Fruit fly (Drosophila melanogaster) whole organism, adult: ENCODE results near the gene pie.
A peak's percentile ranks its signal among the peaks of the same experiment; 100 is the strongest.

Source experiments
- CG11617 ChIP-seq: fragments of 200-800 bp; sonication (Bioruptor generic); optimal IDR thresholded peaks from 2 replicates; lab custom pipeline; 2017; ENCODE audit warnings: mild to moderate bottlenecking, missing biosample characterization, missing genetic modification reagents, missing genetic modification characterization
- CG12768 ChIP-seq: fragments of 200-800 bp; sonication (Bioruptor generic); optimal IDR thresholded peaks from 2 replicates; lab custom pipeline; 2017; ENCODE audit warnings: missing biosample characterization, missing genetic modification characterization, mild to moderate bottlenecking, moderate library complexity, missing genetic modification reagents
- CG14711 ChIP-seq: fragments of 200-800 bp; sonication (Bioruptor generic); optimal IDR thresholded peaks from 2 replicates; lab custom pipeline; 2018; ENCODE audit warnings: missing biosample characterization, mild to moderate bottlenecking, missing genetic modification characterization, moderate library complexity
- CG1620 ChIP-seq: fragments of 200-800 bp; sonication (Bioruptor generic); optimal IDR thresholded peaks from 2 replicates; lab custom pipeline; 2016; ENCODE audit warnings: missing biosample characterization, missing genetic modification characterization
- CG33017 ChIP-seq: fragments of 200-800 bp; sonication (Bioruptor generic); optimal IDR thresholded peaks from 2 replicates; lab custom pipeline; 2018; ENCODE audit warnings: missing biosample characterization, mild to moderate bottlenecking, missing genetic modification characterization, moderate library complexity
- CG5204 ChIP-seq: fragments of 200-800 bp; sonication (Bioruptor generic); optimal IDR thresholded peaks from 2 replicates; lab custom pipeline; 2016; ENCODE audit warnings: missing biosample characterization, missing genetic modification characterization
- CG7045 ChIP-seq: fragments of 200-800 bp; sonication (Bioruptor generic); optimal IDR thresholded peaks from 2 replicates; lab custom pipeline; 2017; ENCODE audit warnings: missing biosample characterization, mild to moderate bottlenecking, missing genetic modification characterization
- CG7101 ChIP-seq: fragments of 200-800 bp; sonication (Bioruptor generic); optimal IDR thresholded peaks from 2 replicates; lab custom pipeline; 2018; ENCODE audit warnings: missing biosample characterization, mild to moderate bottlenecking, missing genetic modification characterization, moderate library complexity
- Clk ChIP-seq: fragments of 200-800 bp; sonication (Bioruptor generic); optimal IDR thresholded peaks from 2 replicates; lab custom pipeline; 2017; ENCODE audit warnings: missing biosample characterization, missing genetic modification characterization
- Crg-1 ChIP-seq: fragments of 200-800 bp; sonication (Bioruptor generic); optimal IDR thresholded peaks from 2 replicates; lab custom pipeline; 2016; ENCODE audit warnings: missing biosample characterization, missing genetic modification characterization
- Hr96 ChIP-seq: fragments of 200-800 bp; sonication (Bioruptor generic); optimal IDR thresholded peaks from 2 replicates; lab custom pipeline; 2016; ENCODE audit warnings: missing biosample characterization, missing genetic modification characterization
- Mnt ChIP-seq: fragments of 200-800 bp; sonication (Bioruptor generic); optimal IDR thresholded peaks from 2 replicates; lab custom pipeline; 2016; ENCODE audit warnings: missing biosample characterization, mild to moderate bottlenecking, missing genetic modification characterization
- bab1 ChIP-seq: fragments of 200-800 bp; sonication (Bioruptor generic); optimal IDR thresholded peaks from 3 replicates; lab custom pipeline; 2019; ENCODE audit warnings: missing biosample characterization, mild to moderate bottlenecking, missing genetic modification characterization, moderate library complexity
- cic ChIP-seq: fragments of 200-800 bp; sonication (Bioruptor generic); optimal IDR thresholded peaks from 2 replicates; lab custom pipeline; 2017; ENCODE audit warnings: missing biosample characterization, mild to moderate bottlenecking, missing genetic modification characterization, moderate library complexity
- cnc ChIP-seq, 2 experiments: fragments of >200 bp; optimal IDR thresholded peaks; 2 replicates each; lab custom pipeline; 2017
- kay ChIP-seq: fragments of 200-800 bp; sonication (Bioruptor generic); peaks from one replicate; lab custom pipeline; 2016; ENCODE audit warnings: missing biosample characterization, missing genetic modification characterization, borderline replicate concordance
- ovo ChIP-seq: fragments of 200-800 bp; sonication (Bioruptor generic); optimal IDR thresholded peaks from 2 replicates; lab custom pipeline; 2016; ENCODE audit warnings: missing biosample characterization, missing genetic modification characterization
- pad ChIP-seq: fragments of 200-800 bp; sonication (Bioruptor generic); optimal IDR thresholded peaks from 3 replicates; lab custom pipeline; 2017; ENCODE audit warnings: missing biosample characterization, missing genetic modification characterization, mild to moderate bottlenecking, moderate library complexity, missing genetic modification reagents
- tj ChIP-seq: fragments of 200-800 bp; sonication (Bioruptor generic); optimal IDR thresholded peaks from 3 replicates; lab custom pipeline; 2017; ENCODE audit warnings: missing biosample characterization, mild to moderate bottlenecking, missing genetic modification characterization, moderate library complexity
- toe ChIP-seq: fragments of 200-800 bp; sonication (Bioruptor generic); optimal IDR thresholded peaks from 2 replicates; lab custom pipeline; 2016; ENCODE audit warnings: missing biosample characterization, missing genetic modification characterization

pie gene

dm6 chr2L:10387869-10388726 is 34.5 kb downstream of the pie start, which contains the start of gene da:
Gene da, plus strand, starts transcription at chr2L:10388105.
- TF ChIP-seq CG7101 (tag; lab: Kevin White, UChicago) (peak; percentile 62), ovo (GFP tag; lab: Kevin White, UChicago) (no peak), CG5204 (GFP tag; lab: Kevin White, UChicago) (no peak), CG12768 (GFP tag; lab: Kevin White, UChicago) (peak; percentile 52), cnc (optimal IDR thresholded peaks at IDR 0.05; lab: Kevin White, UChicago) (no peak), toe (no peak), bab1 (GFP tag; lab: Kevin White, UChicago) (peak; percentile 21), CG1620 (GFP tag; lab: Kevin White, UChicago) (peak; percentile 70), CG14711 (peak; percentile 63), Crg-1 (GFP tag; lab: Kevin White, UChicago) (peak; percentile 33), Clk (GFP tag; lab: Kevin White, UChicago) (no peak), Hr96 (GFP tag; lab: Kevin White, UChicago) (no peak), kay (GFP tag; lab: Kevin White, UChicago) (peak; percentile 99), Mnt (GFP tag; lab: Kevin White, UChicago) (peak; percentile 69), pad (GFP tag; lab: Kevin White, UChicago) (peak; percentile 28), CG7045 (GFP tag; lab: Kevin White, UChicago) (peak; percentile 53), CG11617 (peak; percentile 74), tj (GFP tag; lab: Kevin White, UChicago) (peak; percentile 30), cic (peak; percentile 45), CG33017 (peak; percentile 49)

DNA sequence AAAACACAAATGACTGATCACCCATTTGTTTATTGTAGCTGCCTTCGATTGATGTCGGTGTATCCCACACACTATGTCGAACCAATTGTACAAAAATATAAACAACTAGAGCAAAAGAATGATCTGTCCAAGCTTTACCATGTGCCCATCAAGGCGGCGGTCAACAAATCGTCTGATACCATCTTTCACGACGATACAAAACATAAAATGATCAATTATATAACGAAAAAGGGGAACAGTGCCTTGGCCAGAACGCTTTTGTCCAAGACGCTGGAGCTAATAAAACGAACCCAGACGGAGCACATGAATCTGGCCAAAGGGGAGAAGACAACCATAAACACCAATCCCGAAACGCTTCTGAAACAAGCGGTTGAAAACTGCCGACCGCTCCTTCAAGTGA is 35.8 kb downstream of the pie start:
- no peak for TF ChIP-seq CG12768 (GFP tag; lab: Kevin White, UChicago)
- no peak for TF ChIP-seq tj (GFP tag; lab: Kevin White, UChicago)
- TF ChIP-seq CG11617 = no peak
- TF ChIP-seq CG1620 (GFP tag; lab: Kevin White, UChicago) = no peak
- TF ChIP-seq Mnt (GFP tag; lab: Kevin White, UChicago) = no peak
- TF ChIP-seq pad (GFP tag; lab: Kevin White, UChicago) = no peak
- TF ChIP-seq Crg-1 (GFP tag; lab: Kevin White, UChicago) = no peak
- no peak for TF ChIP-seq CG14711

- TF ChIP-seq CG5204 (GFP tag; lab: Kevin White, UChicago) (no peak), CG7045 (GFP tag; lab: Kevin White, UChicago) (peak; percentile 74), CG11617 (peak; percentile 74), Crg-1 (GFP tag; lab: Kevin White, UChicago) (peak; percentile 21), pad (GFP tag; lab: Kevin White, UChicago) (peak; percentile 37), ovo (GFP tag; lab: Kevin White, UChicago) (no peak), CG14711 (peak; percentile 59), kay (GFP tag; lab: Kevin White, UChicago) (peak; percentile 82), Clk (GFP tag; lab: Kevin White, UChicago) (peak; percentile 36), toe (no peak), cic (no peak), CG33017 (peak; percentile 52), CG1620 (GFP tag; lab: Kevin White, UChicago) (peak; percentile 40), cnc (optimal IDR thresholded peaks at IDR 0.05; lab: Kevin White, UChicago) (no peak), CG12768 (GFP tag; lab: Kevin White, UChicago) (peak; percentile 62), tj (GFP tag; lab: Kevin White, UChicago) (peak; percentile 40), bab1 (GFP tag; lab: Kevin White, UChicago) (peak; percentile 9), Hr96 (GFP tag; lab: Kevin White, UChicago) (no peak), CG7101 (tag; lab: Kevin White, UChicago) (peak; percentile 64), Mnt (GFP tag; lab: Kevin White, UChicago) (peak; percentile 34)
These were observed 36.3 kb downstream of the pie start, which contains the start of the genes Cdk1 and mRpS7 for dm6 chr2L:10386208-10386805. Gene Cdk1, minus strand, starts transcription at chr2L:10386262. Gene mRpS7, plus strand, starts transcription at chr2L:10386662.

DNA sequence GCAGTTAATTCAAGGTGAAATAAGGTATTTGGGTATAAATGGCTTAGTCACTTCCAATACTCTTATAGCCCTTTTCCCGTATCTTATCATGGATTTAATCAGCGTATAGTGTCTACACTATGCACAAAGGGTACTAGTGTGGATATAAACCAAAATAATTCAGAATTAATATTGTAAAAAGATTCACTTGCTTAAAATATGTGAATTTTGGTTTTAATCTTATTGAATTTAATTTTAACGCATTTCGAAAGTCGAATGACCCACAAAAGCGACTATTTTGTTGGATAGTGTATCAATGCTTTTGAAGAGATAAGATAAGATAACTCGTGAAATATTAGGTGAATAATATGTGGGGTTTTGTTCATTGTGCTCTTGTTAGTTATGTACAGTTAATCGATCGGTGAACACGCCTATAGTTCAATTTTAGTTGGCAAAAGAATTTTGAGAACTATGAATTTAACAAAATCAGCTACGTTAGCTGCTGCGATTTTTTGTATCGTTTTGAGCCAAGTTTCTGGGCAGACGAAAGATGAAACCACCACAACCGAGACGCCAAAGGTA is 40.6 kb downstream of the pie start, which contains the start of gene CG5096:
CG5096 (plus strand) TSS at position 374 of the 561 bp plus-strand sequence.
- TF ChIP-seq Mnt (GFP tag; lab: Kevin White, UChicago) = peak; percentile 56
- TF ChIP-seq CG14711 = peak; percentile 90
- TF ChIP-seq pad (GFP tag; lab: Kevin White, UChicago) = peak; percentile 71
- peak; percentile 63 for TF ChIP-seq Clk (GFP tag; lab: Kevin White, UChicago)
- TF ChIP-seq CG11617 = peak; percentile 92
- peak; percentile 96 for TF ChIP-seq CG33017
- TF ChIP-seq CG1620 (GFP tag; lab: Kevin White, UChicago) = no peak
- peak; percentile 86 for TF ChIP-seq cic
- peak; percentile 97 for TF ChIP-seq kay (GFP tag; lab: Kevin White, UChicago)
- peak in 1 of 2 experiments; percentile 27 for TF ChIP-seq cnc (optimal IDR thresholded peaks at IDR 0.05; lab: Kevin White, UChicago)
- TF ChIP-seq CG7101 (tag; lab: Kevin White, UChicago) = peak; percentile 96
- no peak for TF ChIP-seq Hr96 (GFP tag; lab: Kevin White, UChicago)
- TF ChIP-seq CG7045 (GFP tag; lab: Kevin White, UChicago) = peak; percentile 82
- TF ChIP-seq toe = no peak
- TF ChIP-seq tj (GFP tag; lab: Kevin White, UChicago) = peak; percentile 46
- peak; percentile 92 for TF ChIP-seq CG12768 (GFP tag; lab: Kevin White, UChicago)
- TF ChIP-seq Crg-1 (GFP tag; lab: Kevin White, UChicago) = peak; percentile 55
- TF ChIP-seq ovo (GFP tag; lab: Kevin White, UChicago) = no peak
- no peak for TF ChIP-seq bab1 (GFP tag; lab: Kevin White, UChicago)
- no peak for TF ChIP-seq CG5204 (GFP tag; lab: Kevin White, UChicago)
